Fruit fly (Drosophila melanogaster) whole organism, embryonic: ENCODE data around the gene Shc.

Experiments used
- Abd-B ChIP-seq: fragments of 200-800 bp; sonication (Bioruptor generic); optimal IDR thresholded peaks from 2 replicates; lab custom pipeline; 2018; ENCODE audit warnings: missing biosample characterization, mild to moderate bottlenecking, missing genetic modification characterization, moderate library complexity
- Ada2b ChIP-seq: fragments of 200-800 bp; sonication (Bioruptor generic); IDR thresholded peaks from 2 replicates; pipeline ENCODE4 v1.3.6; 2022; ENCODE audit warnings: missing biosample characterization, missing genetic modification characterization
- Antp ChIP-seq: fragments of 200-800 bp; sonication (Bioruptor generic); optimal IDR thresholded peaks from 3 replicates; lab custom pipeline; 2016; ENCODE audit warnings: missing biosample characterization, missing genetic modification characterization
- Atf3 ChIP-seq: fragments of 200-800 bp; sonication (Bioruptor generic); optimal IDR thresholded peaks from 3 replicates; lab custom pipeline; 2016; ENCODE audit warnings: missing biosample characterization, missing genetic modification characterization
- B-H2 ChIP-seq: fragments of 200-800 bp; sonication (Bioruptor generic); optimal IDR thresholded peaks from 2 replicates; lab custom pipeline; 2018; ENCODE audit warnings: missing biosample characterization, mild to moderate bottlenecking, missing genetic modification characterization
- CG10274 ChIP-seq: fragments of 200-800 bp; sonication (Bioruptor generic); optimal IDR thresholded peaks from 3 replicates; lab custom pipeline; 2017; ENCODE audit warnings: missing biosample characterization, mild to moderate bottlenecking, missing genetic modification characterization
- CG10431 ChIP-seq: fragments of 200-800 bp; sonication (Bioruptor generic); optimal IDR thresholded peaks from 3 replicates; lab custom pipeline; 2018; ENCODE audit warnings: missing biosample characterization, mild to moderate bottlenecking, missing genetic modification characterization
- CG10979 ChIP-seq: fragments of 200-800 bp; sonication (Bioruptor generic); optimal IDR thresholded peaks from 2 replicates; lab custom pipeline; 2018; ENCODE audit warnings: missing biosample characterization, mild to moderate bottlenecking, missing genetic modification characterization, moderate library complexity
- CG11093 ChIP-seq: fragments of 200-800 bp; sonication (Bioruptor generic); IDR thresholded peaks from 3 replicates; pipeline ENCODE4 v1.3.6; 2022; ENCODE audit warnings: missing biosample characterization, missing genetic modification characterization
- CG13775 ChIP-seq: fragments of 200-800 bp; sonication (Bioruptor generic); optimal IDR thresholded peaks from 3 replicates; lab custom pipeline; 2017; ENCODE audit warnings: missing biosample characterization, mild to moderate bottlenecking, missing genetic modification characterization
- CG15479 ChIP-seq: fragments of 200-800 bp; sonication (Bioruptor generic); optimal IDR thresholded peaks from 3 replicates; lab custom pipeline; 2019; ENCODE audit warnings: missing biosample characterization, mild to moderate bottlenecking, missing genetic modification characterization, moderate library complexity
- CG17361 ChIP-seq: fragments of 200-800 bp; sonication (Bioruptor generic); IDR thresholded peaks from 3 replicates; pipeline ENCODE4 v1.3.6; 2022; ENCODE audit warnings: missing biosample characterization, missing genetic modification characterization
- CG18619 ChIP-seq: fragments of 200-800 bp; sonication (Bioruptor generic); optimal IDR thresholded peaks from 3 replicates; lab custom pipeline; 2017; ENCODE audit warnings: missing biosample characterization, mild to moderate bottlenecking, missing genetic modification characterization
- CG31365 ChIP-seq: fragments of 200-800 bp; sonication (Bioruptor generic); optimal IDR thresholded peaks from 2 replicates; lab custom pipeline; 2018; ENCODE audit warnings: missing biosample characterization, mild to moderate bottlenecking, missing genetic modification characterization
- CG3407 ChIP-seq: fragments of 200-800 bp; sonication (Bioruptor generic); optimal IDR thresholded peaks from 2 replicates; lab custom pipeline; 2018; ENCODE audit warnings: missing biosample characterization, mild to moderate bottlenecking, missing genetic modification characterization
- CG7745 ChIP-seq: fragments of 200-800 bp; sonication (Bioruptor generic); optimal IDR thresholded peaks from 2 replicates; lab custom pipeline; 2018; ENCODE audit warnings: missing biosample characterization, mild to moderate bottlenecking, missing genetic modification characterization, moderate library complexity
- CG7786 ChIP-seq: fragments of 200-800 bp; sonication (Bioruptor generic); optimal IDR thresholded peaks from 2 replicates; lab custom pipeline; 2016; ENCODE audit warnings: missing biosample characterization, missing genetic modification characterization
- CG8089 ChIP-seq: fragments of 200-800 bp; sonication (Bioruptor generic); optimal IDR thresholded peaks from 3 replicates; lab custom pipeline; 2016; ENCODE audit warnings: missing biosample characterization, missing genetic modification characterization
- CG8359 ChIP-seq: fragments of 200-800 bp; sonication (Bioruptor generic); optimal IDR thresholded peaks from 2 replicates; lab custom pipeline; 2017; ENCODE audit warnings: missing biosample characterization, mild to moderate bottlenecking, missing genetic modification characterization, borderline replicate concordance
- D ChIP-seq, 2 experiments: fragments of 200-800 bp in 1 of 2; fragments of >200 bp in 1 of 2; sonication (Bioruptor generic) in 1 of 2; optimal IDR thresholded peaks; 2 replicates in 1 of 2; 3 replicates in 1 of 2; lab custom pipeline; 2017; ENCODE audit warnings: mild to moderate bottlenecking in 1 of 2, missing biosample characterization in 1 of 2, missing genetic modification characterization in 1 of 2, missing genetic modification reagents in 1 of 2
- D19A ChIP-seq: fragments of 200-800 bp; optimal IDR thresholded peaks from 3 replicates; lab custom pipeline; 2019; ENCODE audit warnings: missing biosample characterization, mild to moderate bottlenecking, missing genetic modification characterization, moderate library complexity
- Doc3 ChIP-seq: fragments of 200-800 bp; sonication (Bioruptor generic); IDR thresholded peaks from 3 replicates; pipeline ENCODE4 v1.3.6; 2022; ENCODE audit warnings: missing biosample characterization, missing genetic modification characterization; ENCODE audit not compliant: partially characterized antibody
- E2f1 ChIP-seq: fragments of 200-800 bp; sonication (Bioruptor generic); IDR thresholded peaks from 2 replicates; pipeline ENCODE4 v1.3.6; 2022; ENCODE audit warnings: missing biosample characterization, missing genetic modification characterization
- ERR ChIP-seq: fragments of 200-800 bp; sonication (Bioruptor generic); optimal IDR thresholded peaks from 2 replicates; lab custom pipeline; 2016; ENCODE audit warnings: missing biosample characterization, missing genetic modification characterization
- Hand ChIP-seq: fragments of 200-800 bp; sonication (Bioruptor generic); optimal IDR thresholded peaks from 2 replicates; lab custom pipeline; 2017; ENCODE audit warnings: mild to moderate bottlenecking, missing biosample characterization, missing genetic modification reagents, missing genetic modification characterization
- HmgZ ChIP-seq: fragments of 200-800 bp; sonication (Bioruptor generic); optimal IDR thresholded peaks from 2 replicates; lab custom pipeline; 2018; ENCODE audit warnings: missing biosample characterization, mild to moderate bottlenecking, missing genetic modification characterization
- Hsf ChIP-seq: fragments of 200-800 bp; sonication (Bioruptor generic); optimal IDR thresholded peaks from 3 replicates; lab custom pipeline; 2016; ENCODE audit warnings: missing biosample characterization, missing genetic modification characterization
- Jarid2 ChIP-seq: fragments of 200-800 bp; sonication (Bioruptor generic); optimal IDR thresholded peaks from 3 replicates; lab custom pipeline; 2017; ENCODE audit warnings: mild to moderate bottlenecking, missing biosample characterization, missing genetic modification reagents, missing genetic modification characterization
- Kr ChIP-seq: fragments of 200-800 bp; sonication (Bioruptor generic); optimal IDR thresholded peaks from 2 replicates; lab custom pipeline; 2017; ENCODE audit warnings: missing biosample characterization, mild to moderate bottlenecking, missing genetic modification characterization
- Mad ChIP-seq: fragments of 200-800 bp; sonication (Bioruptor generic); optimal IDR thresholded peaks from 2 replicates; lab custom pipeline; 2016; ENCODE audit warnings: missing biosample characterization, missing genetic modification characterization
- Meics ChIP-seq: fragments of 200-800 bp; sonication (Bioruptor generic); optimal IDR thresholded peaks from 2 replicates; lab custom pipeline; 2017; ENCODE audit warnings: missing biosample characterization, mild to moderate bottlenecking, missing genetic modification characterization
- Optix ChIP-seq: fragments of 200-800 bp; sonication (Bioruptor generic); IDR thresholded peaks from 3 replicates; pipeline ENCODE4 v1.3.6; 2022; ENCODE audit warnings: missing biosample characterization, missing genetic modification characterization
- Poxn ChIP-seq: fragments of 200-800 bp; sonication (Bioruptor generic); IDR thresholded peaks from 2 replicates; pipeline ENCODE4 v1.3.6; 2022; ENCODE audit warnings: missing biosample characterization, missing genetic modification characterization
- Sry-δ ChIP-seq: fragments of 200-800 bp; sonication (Bioruptor generic); optimal IDR thresholded peaks from 2 replicates; lab custom pipeline; 2016; ENCODE audit warnings: missing biosample characterization, missing genetic modification characterization
- Usf ChIP-seq: fragments of 200-800 bp; sonication (Bioruptor generic); optimal IDR thresholded peaks from 2 replicates; lab custom pipeline; 2017; ENCODE audit warnings: missing genotype, missing biosample characterization, missing genetic modification characterization
- caup ChIP-seq: fragments of 200-800 bp; sonication (Bioruptor generic); optimal IDR thresholded peaks from 3 replicates; lab custom pipeline; 2017; ENCODE audit warnings: missing biosample characterization, mild to moderate bottlenecking, missing genetic modification characterization, moderate library complexity; ENCODE audit not compliant: severe bottlenecking
- cg ChIP-seq: fragments of 200-800 bp; sonication (Bioruptor generic); optimal IDR thresholded peaks from 3 replicates; lab custom pipeline; 2019; ENCODE audit warnings: missing biosample characterization, mild to moderate bottlenecking, missing genetic modification characterization, moderate library complexity
- da ChIP-seq: fragments of 200-800 bp; sonication (Bioruptor generic); optimal IDR thresholded peaks from 2 replicates; lab custom pipeline; 2016; ENCODE audit warnings: missing biosample characterization, missing genetic modification characterization
- dmrt99B ChIP-seq: fragments of 200-800 bp; sonication (Bioruptor generic); optimal IDR thresholded peaks from 2 replicates; lab custom pipeline; 2018; ENCODE audit warnings: missing biosample characterization, mild to moderate bottlenecking, missing genetic modification characterization, moderate library complexity
- gfzf ChIP-seq: fragments of 200-800 bp; sonication (Bioruptor generic); optimal IDR thresholded peaks from 2 replicates; lab custom pipeline; 2016; ENCODE audit warnings: missing biosample characterization, mild to moderate bottlenecking, missing genetic modification characterization, moderate library complexity
- gsb-n ChIP-seq: fragments of 200-800 bp; sonication (Bioruptor generic); optimal IDR thresholded peaks from 3 replicates; lab custom pipeline; 2018; ENCODE audit warnings: missing biosample characterization, mild to moderate bottlenecking, missing genetic modification characterization
- kay ChIP-seq: fragments of 200-800 bp; sonication (Bioruptor generic); optimal IDR thresholded peaks from 2 replicates; lab custom pipeline; 2016; ENCODE audit warnings: missing biosample characterization, missing genetic modification characterization
- lola ChIP-seq, 3 experiments: fragments of >200 bp in 2 of 3; fragments of 200-800 bp in 1 of 3; sonication (Bioruptor generic) in 1 of 3; optimal IDR thresholded peaks; 2 replicates each; lab custom pipeline; 2017 to 2019; ENCODE audit warnings: missing biosample characterization in 3 of 3, missing genetic modification characterization in 3 of 3, mild to moderate bottlenecking in 1 of 3, moderate library complexity in 1 of 3
- luna ChIP-seq: fragments of 200-800 bp; sonication (Bioruptor generic); optimal IDR thresholded peaks from 2 replicates; lab custom pipeline; 2016; ENCODE audit warnings: missing biosample characterization, missing genetic modification characterization
- psq ChIP-seq: fragments of 200-800 bp; sonication (Bioruptor generic); optimal IDR thresholded peaks from 2 replicates; lab custom pipeline; 2017; ENCODE audit warnings: missing biosample characterization, missing genetic modification characterization
- ro ChIP-seq: fragments of 200-800 bp; sonication (Bioruptor generic); IDR thresholded peaks from 2 replicates; pipeline ENCODE4 v1.3.6; 2022; ENCODE audit warnings: missing biosample characterization, missing genetic modification characterization
- shn ChIP-seq: fragments of 200-800 bp; sonication (Bioruptor generic); optimal IDR thresholded peaks from 3 replicates; lab custom pipeline; 2016; ENCODE audit warnings: missing biosample characterization, missing genetic modification characterization
- tna ChIP-seq: fragments of 200-800 bp; sonication (Bioruptor generic); IDR thresholded peaks from 2 replicates; pipeline ENCODE4 v1.3.6; 2022; ENCODE audit warnings: missing biosample characterization, missing genetic modification characterization; ENCODE audit not compliant: partially characterized antibody

Shc gene

DNA sequence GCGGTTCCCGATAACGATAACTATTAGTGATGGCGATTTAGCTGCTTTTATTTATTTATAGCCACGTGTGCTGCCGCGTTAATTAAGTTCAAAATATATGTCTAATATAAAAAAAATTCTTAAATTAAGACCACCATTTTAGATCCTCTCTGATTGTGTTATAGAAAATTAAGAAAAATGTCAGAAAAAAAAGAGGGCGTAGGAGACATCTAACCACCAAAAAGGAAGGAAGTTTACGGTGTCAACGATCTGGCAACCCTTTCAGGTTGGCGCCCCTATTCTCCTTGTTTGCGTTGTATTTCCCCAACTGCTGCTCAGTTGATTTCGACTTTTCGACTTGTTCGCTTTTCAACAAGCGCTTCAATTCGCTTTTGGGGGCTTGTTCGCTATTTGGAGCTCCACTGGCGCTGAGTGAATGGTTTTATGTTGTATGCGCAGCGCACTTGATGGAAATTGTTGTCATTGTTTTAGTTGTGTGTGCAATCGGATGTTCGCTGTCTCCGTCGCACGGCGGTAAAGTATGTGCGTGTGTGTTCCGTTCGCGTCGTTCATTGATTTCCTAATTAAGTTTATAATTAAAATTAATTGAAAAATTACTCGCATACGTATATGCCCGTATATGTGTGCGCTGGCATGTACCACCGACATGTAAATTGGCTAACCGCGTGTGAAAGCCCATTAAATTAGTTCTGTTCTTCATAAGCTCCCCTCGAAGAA is 34.1 kb downstream of the Shc start, which contains the start of the genes CG3434 and CG44838 (continued):
- peak; percentile 59; the same call in 2 of the 3 replicates for TF ChIP-seq Optix (GFP tag; lab: Robert Waterston, UW)
- no peak for TF ChIP-seq CG8359 (GFP tag; lab: Kevin White, UChicago)
- TF ChIP-seq kay (GFP tag; lab: Kevin White, UChicago), result peak; percentile 61
- TF ChIP-seq Antp (GFP tag; lab: Kevin White, UChicago), result peak; percentile 62
- TF ChIP-seq CG18619 (GFP tag; lab: Kevin White, UChicago), result peak; percentile 76
- TF ChIP-seq CG7786, result peak; percentile 57
- peak; percentile 57 for TF ChIP-seq Usf (GFP tag; lab: Kevin White, UChicago)
- peak; percentile 36 for TF ChIP-seq gsb-n (tag; lab: Kevin White, UChicago)
- TF ChIP-seq Meics, result peak; percentile 82
- peak; percentile 74 for TF ChIP-seq dmrt99B (tag; lab: Kevin White, UChicago)
- 0 out of 2 replicates have a peak, but pooled peaks have one; percentile 28 for TF ChIP-seq Poxn (GFP tag; lab: Robert Waterston, UW)
- peak; percentile 68 for TF ChIP-seq shn
- no peak for TF ChIP-seq ERR
- no peak for TF ChIP-seq D (optimal IDR thresholded peaks at IDR 0.05; lab: Kevin White, UChicago)
- peak; percentile 70 for TF ChIP-seq D (GFP tag; optimal IDR thresholded peaks at IDR 0.05; lab: Kevin White, UChicago)
- TF ChIP-seq caup (GFP tag; lab: Kevin White, UChicago), result peak; percentile 83
- peak; percentile 45; the same call in 1 of the 3 replicates for TF ChIP-seq CG11093 (GFP tag; lab: Robert Waterston, UW)
- TF ChIP-seq Kr (GFP tag; lab: Kevin White, UChicago), result no peak
- peak; percentile 82 for TF ChIP-seq HmgZ (tag; lab: Kevin White, UChicago)
- no peak for TF ChIP-seq tna
- peak; percentile 81 for TF ChIP-seq Jarid2 (GFP tag; lab: Kevin White, UChicago)
- peak; percentile 45 for TF ChIP-seq CG10274 (GFP tag; lab: Kevin White, UChicago)
- peak; percentile 3 for TF ChIP-seq CG10431 (GFP tag; lab: Kevin White, UChicago)
- TF ChIP-seq Doc3 (GFP tag; lab: Robert Waterston, UW), result no peak
- peak; percentile 82 for TF ChIP-seq Mad (GFP tag; lab: Kevin White, UChicago)
- peak; percentile 89 for TF ChIP-seq CG13775 (GFP tag; lab: Kevin White, UChicago)
- TF ChIP-seq CG15479 (GFP tag; lab: Kevin White, UChicago), result peak; percentile 19
- peak; percentile 77 for TF ChIP-seq psq (GFP tag; lab: Kevin White, UChicago)
- peak; percentile 97 for TF ChIP-seq CG7745 (tag; lab: Kevin White, UChicago)
- no peak for TF ChIP-seq CG8089 (GFP tag; lab: Kevin White, UChicago)
- no peak for TF ChIP-seq ro (GFP tag; lab: Robert Waterston, UW)
- TF ChIP-seq CG3407 (GFP tag; lab: Kevin White, UChicago), result peak; percentile 63
- TF ChIP-seq Atf3 (GFP tag; lab: Kevin White, UChicago), result peak; percentile 73
- peak; percentile 16 for TF ChIP-seq gfzf (GFP tag; lab: Kevin White, UChicago)
- no peak for TF ChIP-seq da (GFP tag; lab: Kevin White, UChicago)
- TF ChIP-seq Hand (GFP tag; lab: Kevin White, UChicago), result peak; percentile 66
- TF ChIP-seq CG31365 (tag; lab: Kevin White, UChicago), result no peak
- peak; percentile 83 for TF ChIP-seq Hsf (GFP tag; lab: Kevin White, UChicago)
- peak; percentile 60 for TF ChIP-seq cg (GFP tag; lab: Kevin White, UChicago)
- peak; percentile 75 for TF ChIP-seq D19A (tag; lab: Kevin White, UChicago)
- peak; percentile 73 for TF ChIP-seq CG10979 (tag; lab: Kevin White, UChicago)
- TF ChIP-seq E2f1, result peak; percentile 73
- peak in 1 of 3 experiments; percentile 79 for TF ChIP-seq lola (GFP tag; optimal IDR thresholded peaks at IDR 0.05; lab: Kevin White, UChicago)
- peak; percentile 61 for TF ChIP-seq Sry-δ
- TF ChIP-seq Ada2b, result peak; percentile 67
- TF ChIP-seq Abd-B (GFP tag; lab: Kevin White, UChicago), result peak; percentile 86
- peak; percentile 79 for TF ChIP-seq B-H2 (GFP tag; lab: Kevin White, UChicago)
- peak; percentile 28 for TF ChIP-seq luna
- peak; percentile 86 for TF ChIP-seq CG17361
